Worm (Caenorhabditis elegans) whole organism, young adult: ENCODE measurements around the gene K08E4.8.

Experiments
- B0261.1 ChIP-seq: sonication (generic microtip); optimal IDR thresholded peaks from 2 replicates; lab custom pipeline; 2016; ENCODE audit warnings: mild to moderate bottlenecking, missing genetic modification characterization, moderate library complexity, missing compliant biosample characterization
- D2030.7 ChIP-seq: fragments of 200-800 bp; sonication (Bioruptor generic); IDR thresholded peaks from 2 replicates; pipeline ENCODE4 v1.3.6; 2022; ENCODE audit warnings: missing genetic modification reagents, missing genetic modification characterization, missing compliant biosample characterization
- Y53F4B.3 ChIP-seq: fragments of 200-800 bp; sonication (Bioruptor generic); IDR thresholded peaks from 2 replicates; pipeline ENCODE4 v1.3.6; 2022; ENCODE audit warnings: missing genetic modification reagents, missing genetic modification characterization, missing compliant biosample characterization
- ama-1 ChIP-seq, 3 experiments: fragments of 150-350 bp in 1 of 3; sonication (generic microtip) in 2 of 3; optimal IDR thresholded peaks; 2 replicates each; lab custom pipeline; 2014 to 2018; ENCODE audit warnings: missing biosample characterization in 2 of 3, missing genetic modification characterization in 2 of 3, missing genetic modification reagents in 2 of 3
- aptf-3 ChIP-seq: fragments of 200-800 bp; sonication (Bioruptor generic); IDR thresholded peaks from 2 replicates; pipeline ENCODE4 v1.3.6; 2022; ENCODE audit warnings: missing genetic modification characterization, missing compliant biosample characterization
- attf-3 ChIP-seq: fragments of 200-800 bp; sonication (Bioruptor generic); conservative IDR thresholded peaks from 2 replicates; pipeline ENCODE4 v1.3.6; 2022; ENCODE audit warnings: missing genetic modification reagents, missing genetic modification characterization, missing compliant biosample characterization
- dpl-1 ChIP-seq: fragments of 150-350 bp; optimal IDR thresholded peaks from 2 replicates; lab custom pipeline; 2014; ENCODE audit warnings: missing biosample characterization, missing genetic modification reagents, missing genetic modification characterization
- hmg-1.2 ChIP-seq: fragments of 200-800 bp; sonication (Bioruptor generic); IDR thresholded peaks from 2 replicates; pipeline ENCODE4 v1.3.6; 2022; ENCODE audit warnings: missing genetic modification reagents, missing genetic modification characterization, missing compliant biosample characterization
- let-607 ChIP-seq, 2 experiments: fragments of 200-800 bp in 1 of 2; sonication (Bioruptor generic) in 1 of 2; sonication (generic microtip) in 1 of 2; optimal IDR thresholded peaks; 2 replicates each; lab custom pipeline; 2016 to 2018; ENCODE audit warnings: mild to moderate bottlenecking in 2 of 2, missing compliant biosample characterization in 2 of 2, missing genetic modification characterization in 2 of 2, moderate library complexity in 2 of 2, missing genotype in 1 of 2
- nhr-120 ChIP-seq: fragments of 200-800 bp; sonication (Bioruptor generic); IDR thresholded peaks from 2 replicates; pipeline ENCODE4 v1.3.6; 2022; ENCODE audit warnings: missing genetic modification characterization, missing compliant biosample characterization
- sdz-38 ChIP-seq: sonication (generic microtip); optimal IDR thresholded peaks from 2 replicates; lab custom pipeline; 2016; ENCODE audit warnings: missing genotype, missing genetic modification characterization, missing compliant biosample characterization
- tbx-9 ChIP-seq: sonication (generic microtip); optimal IDR thresholded peaks from 2 replicates; lab custom pipeline; 2016; ENCODE audit warnings: borderline replicate concordance, missing genetic modification characterization, inconsistent platforms, missing compliant biosample characterization
- tlf-1 ChIP-seq: fragments of 200-800 bp; sonication (Bioruptor generic); optimal IDR thresholded peaks from 2 replicates; lab custom pipeline; 2018; ENCODE audit warnings: mild to moderate bottlenecking, missing genetic modification characterization, missing compliant biosample characterization
- unc-62 ChIP-seq: fragments of 150-350 bp; optimal IDR thresholded peaks from 2 replicates; lab custom pipeline; 2014; ENCODE audit warnings: missing biosample characterization, missing genetic modification reagents, missing genetic modification characterization

- TF ChIP-seq unc-62 (GFP tag; lab: Kevin White, UChicago) (no peak), nhr-120 (GFP tag; lab: Robert Waterston, UW) (no peak), ama-1 (optimal IDR thresholded peaks at IDR 0.05; lab: Kevin White, UChicago) (no peak), ama-1 (GFP tag; optimal IDR thresholded peaks at IDR 0.05; lab: Kevin White, UChicago) (no peak), let-607 (tag; optimal IDR thresholded peaks at IDR 0.05; lab: Kevin White, UChicago) (no peak), B0261.1 (tag; lab: Kevin White, UChicago) (no peak), tbx-9 (tag; lab: Kevin White, UChicago) (no peak), tlf-1 (GFP tag; lab: Kevin White, UChicago) (no peak), sdz-38 (tag; lab: Kevin White, UChicago) (no peak), aptf-3 (GFP tag; lab: Robert Waterston, UW) (no peak), dpl-1 (GFP tag; lab: Kevin White, UChicago) (no peak), D2030.7 (GFP tag; lab: Robert Waterston, UW) (no peak), attf-3 (no peak), hmg-1.2 (GFP tag; lab: Robert Waterston, UW) (no peak), Y53F4B.3 (GFP tag; lab: Robert Waterston, UW) (no peak)
Observed at ce11 chrIV:12075497-12075896, 14.4 kb upstream of the K08E4.8 start, which contains the start of gene K08E4.7.
